Fruit fly (Drosophila melanogaster) whole organism, prepupa: Measurements from ENCODE around the gene mRpS23.

ENCODE experiments used
- CG3919 ChIP-seq: fragments of 200-800 bp; sonication (Bioruptor generic); optimal IDR thresholded peaks from 3 replicates; lab custom pipeline; 2016; ENCODE audit warnings: missing biosample characterization, missing genetic modification characterization
- CG6854 ChIP-seq: fragments of 200-800 bp; sonication (Bioruptor generic); optimal IDR thresholded peaks from 2 replicates; lab custom pipeline; 2017; ENCODE audit warnings: missing biosample characterization, mild to moderate bottlenecking, missing genetic modification characterization
- CG8119 ChIP-seq: fragments of 200-800 bp; sonication (Bioruptor generic); IDR thresholded peaks from 3 replicates; pipeline ENCODE4 v1.3.6; 2022; ENCODE audit warnings: missing biosample characterization, missing genetic modification characterization
- Gug ChIP-seq: fragments of 200-800 bp; sonication (Bioruptor generic); IDR thresholded peaks from 2 replicates; pipeline ENCODE4 v1.3.6; 2022; ENCODE audit warnings: missing biosample characterization, missing genetic modification characterization
- Hr39 ChIP-seq: fragments of 200-800 bp; sonication (Bioruptor generic); optimal IDR thresholded peaks from 2 replicates; lab custom pipeline; 2016; ENCODE audit warnings: missing biosample characterization, missing genetic modification characterization
- Sox14 ChIP-seq: fragments of 200-800 bp; sonication (Bioruptor generic); optimal IDR thresholded peaks from 3 replicates; lab custom pipeline; 2016; ENCODE audit warnings: missing biosample characterization, missing genetic modification characterization
- achi ChIP-seq: fragments of 200-800 bp; sonication (Bioruptor generic); optimal IDR thresholded peaks from 3 replicates; lab custom pipeline; 2016; ENCODE audit warnings: missing biosample characterization, missing genetic modification characterization
- dsx ChIP-seq: fragments of 200-800 bp; optimal IDR thresholded peaks from 3 replicates; lab custom pipeline; 2019; ENCODE audit warnings: missing biosample characterization, mild to moderate bottlenecking, missing genetic modification characterization, moderate library complexity; ENCODE audit not compliant: poor library complexity, severe bottlenecking

DNA sequence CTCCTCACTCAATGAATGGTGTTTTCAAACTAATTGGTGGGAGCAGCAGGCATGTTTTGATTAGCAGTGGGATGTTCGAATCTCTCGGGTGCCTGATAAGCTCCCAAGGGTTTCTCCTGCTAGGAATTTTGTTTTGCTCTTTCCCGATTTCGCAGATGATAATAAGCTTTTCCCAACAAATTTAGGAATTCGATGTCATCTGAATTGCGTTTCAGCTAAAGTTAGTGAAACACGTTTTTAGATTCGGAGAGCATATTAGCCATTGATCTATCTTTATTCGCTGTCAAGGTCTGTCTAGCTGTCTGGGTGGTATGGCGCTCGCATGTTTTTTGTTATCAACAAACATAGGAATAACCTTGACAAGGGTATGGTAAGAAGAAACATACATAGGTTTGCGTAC lies 6.6 kb upstream of the mRpS23 start, which contains the start of gene CG33307:
- TF ChIP-seq CG3919 (GFP tag; lab: Kevin White, UChicago) (no peak), dsx (GFP tag; lab: Kevin White, UChicago) (no peak), Hr39 (GFP tag; lab: Kevin White, UChicago) (no peak), CG6854 (GFP tag; lab: Kevin White, UChicago) (no peak), Sox14 (no peak), achi (no peak), CG8119 (GFP tag; lab: Robert Waterston, UW) (no peak), Gug (no peak)
